Fruit fly (Drosophila melanogaster) whole organism, embryonic: ENCODE results near the gene RabGGTa.

ENCODE experiments used
- ATbp ChIP-seq: fragments of 200-800 bp; sonication (Bioruptor generic); optimal IDR thresholded peaks from 2 replicates; lab custom pipeline; 2017; ENCODE audit warnings: missing biosample characterization, mild to moderate bottlenecking, missing genetic modification characterization, missing genetic modification reagents
- Aef1 ChIP-seq: fragments of 200-800 bp; sonication (Bioruptor generic); IDR thresholded peaks from 3 replicates; pipeline ENCODE4 v1.3.6; 2022; ENCODE audit warnings: missing biosample characterization, missing genetic modification characterization
- CG10543 ChIP-seq: fragments of 200-800 bp; sonication (Bioruptor generic); optimal IDR thresholded peaks from 3 replicates; lab custom pipeline; 2017; ENCODE audit warnings: missing biosample characterization, mild to moderate bottlenecking, missing genetic modification characterization, moderate library complexity
- CG11723 ChIP-seq: fragments of 200-800 bp; sonication (Bioruptor generic); optimal IDR thresholded peaks from 2 replicates; lab custom pipeline; 2017; ENCODE audit warnings: missing biosample characterization, mild to moderate bottlenecking, missing genetic modification characterization
- CG12071 ChIP-seq: fragments of 200-800 bp; sonication (Bioruptor generic); optimal IDR thresholded peaks from 3 replicates; lab custom pipeline; 2018; ENCODE audit warnings: missing biosample characterization, mild to moderate bottlenecking, missing genetic modification characterization
- CG1233 ChIP-seq: fragments of 200-800 bp; sonication (Bioruptor generic); optimal IDR thresholded peaks from 4 replicates; lab custom pipeline; 2018; ENCODE audit warnings: missing biosample characterization, mild to moderate bottlenecking, missing genetic modification characterization
- CG13624 ChIP-seq: fragments of 200-800 bp; sonication (Bioruptor generic); optimal IDR thresholded peaks from 2 replicates; lab custom pipeline; 2016; ENCODE audit warnings: missing biosample characterization, missing genetic modification characterization
- CG15269 ChIP-seq: fragments of 200-800 bp; sonication (Bioruptor generic); optimal IDR thresholded peaks from 2 replicates; lab custom pipeline; 2018; ENCODE audit warnings: missing biosample characterization, mild to moderate bottlenecking, missing genetic modification characterization, moderate library complexity
- CG15696 ChIP-seq: fragments of 200-800 bp; sonication (Bioruptor generic); optimal IDR thresholded peaks from 2 replicates; lab custom pipeline; 2019; ENCODE audit warnings: missing biosample characterization, mild to moderate bottlenecking, missing genetic modification characterization, moderate library complexity
- CG17568 ChIP-seq: fragments of 200-800 bp; sonication (Bioruptor generic); optimal IDR thresholded peaks from 2 replicates; lab custom pipeline; 2018; ENCODE audit warnings: missing biosample characterization, mild to moderate bottlenecking, missing genetic modification characterization, moderate library complexity
- CG2116 ChIP-seq: fragments of 200-800 bp; sonication (Bioruptor generic); optimal IDR thresholded peaks from 3 replicates; lab custom pipeline; 2018; ENCODE audit warnings: missing biosample characterization, mild to moderate bottlenecking, missing genetic modification characterization
- CG2199 ChIP-seq: fragments of 200-800 bp; sonication (Bioruptor generic); IDR thresholded peaks from 3 replicates; pipeline ENCODE4 v1.3.6; 2022; ENCODE audit warnings: missing biosample characterization, missing genetic modification characterization
- CG2678 ChIP-seq: fragments of 200-800 bp; sonication (Bioruptor generic); optimal IDR thresholded peaks from 3 replicates; lab custom pipeline; 2019; ENCODE audit warnings: missing biosample characterization, mild to moderate bottlenecking, missing genetic modification characterization, moderate library complexity
- CG32767 ChIP-seq: fragments of 200-800 bp; sonication (Bioruptor generic); IDR thresholded peaks from 2 replicates; pipeline ENCODE4 v1.3.6; 2022; ENCODE audit warnings: missing biosample characterization, missing genetic modification characterization
- CG34422 ChIP-seq: fragments of 200-800 bp; sonication (Bioruptor generic); IDR thresholded peaks from 3 replicates; pipeline ENCODE4 v1.3.6; 2022; ENCODE audit warnings: missing biosample characterization, missing genetic modification characterization
- CG4360 ChIP-seq: fragments of 200-800 bp; sonication (Bioruptor generic); IDR thresholded peaks from 2 replicates; pipeline ENCODE4 v1.3.6; 2022; ENCODE audit warnings: missing biosample characterization, missing genetic modification characterization
- CG43689 ChIP-seq: fragments of 200-800 bp; sonication (Bioruptor generic); IDR thresholded peaks from 2 replicates; pipeline ENCODE4 v1.3.6; 2022; ENCODE audit warnings: missing biosample characterization, missing genetic modification characterization
- CG5180 ChIP-seq: fragments of 200-800 bp; sonication (Bioruptor generic); optimal IDR thresholded peaks from 3 replicates; lab custom pipeline; 2017; ENCODE audit warnings: missing biosample characterization, missing genetic modification characterization, mild to moderate bottlenecking, moderate library complexity, missing genetic modification reagents
- CG7271 ChIP-seq: fragments of 200-800 bp; sonication (Bioruptor generic); optimal IDR thresholded peaks from 2 replicates; lab custom pipeline; 2018; ENCODE audit warnings: missing biosample characterization, mild to moderate bottlenecking, missing genetic modification characterization, moderate library complexity
- CG8290 ChIP-seq, 3 experiments: fragments of 200-800 bp; sonication (Bioruptor generic); optimal IDR thresholded peaks; 2 replicates each; lab custom pipeline; 2016 to 2019; ENCODE audit warnings: missing biosample characterization in 3 of 3, missing genetic modification characterization in 3 of 3, mild to moderate bottlenecking in 2 of 3, moderate library complexity in 1 of 3
- CG8924 ChIP-seq: fragments of 200-800 bp; optimal IDR thresholded peaks from 3 replicates; lab custom pipeline; 2019; ENCODE audit warnings: missing biosample characterization, mild to moderate bottlenecking, missing genetic modification characterization, moderate library complexity
- CG9797 ChIP-seq: fragments of 200-800 bp; sonication (Bioruptor generic); optimal IDR thresholded peaks from 3 replicates; lab custom pipeline; 2018; ENCODE audit warnings: missing biosample characterization, mild to moderate bottlenecking, missing genetic modification characterization
- CrebB ChIP-seq: fragments of 200-800 bp; sonication (Bioruptor generic); optimal IDR thresholded peaks from 3 replicates; lab custom pipeline; 2018; ENCODE audit warnings: missing biosample characterization, mild to moderate bottlenecking, missing genetic modification characterization
- Fer3 ChIP-seq: fragments of 200-800 bp; sonication (Bioruptor generic); optimal IDR thresholded peaks from 2 replicates; lab custom pipeline; 2018; ENCODE audit warnings: missing biosample characterization, mild to moderate bottlenecking, missing genetic modification characterization, moderate library complexity
- Hr3 ChIP-seq: fragments of 200-800 bp; sonication (Bioruptor generic); optimal IDR thresholded peaks from 3 replicates; lab custom pipeline; 2016; ENCODE audit warnings: missing biosample characterization, missing genetic modification characterization
- Kr ChIP-seq: fragments of 200-800 bp; sonication (Bioruptor generic); optimal IDR thresholded peaks from 2 replicates; lab custom pipeline; 2017; ENCODE audit warnings: missing biosample characterization, mild to moderate bottlenecking, missing genetic modification characterization
- MBD-R2 ChIP-seq: fragments of 200-800 bp; sonication (Bioruptor generic); IDR thresholded peaks from 2 replicates; pipeline ENCODE4 v1.3.6; 2022; ENCODE audit warnings: missing biosample characterization, missing genetic modification characterization
- PHDP ChIP-seq: fragments of 200-800 bp; sonication (Bioruptor generic); optimal IDR thresholded peaks from 3 replicates; lab custom pipeline; 2018; ENCODE audit warnings: missing biosample characterization, mild to moderate bottlenecking, missing genetic modification characterization, moderate library complexity
- Pdp1 ChIP-seq, 2 experiments: fragments of 200-800 bp; sonication (Bioruptor generic); optimal IDR thresholded peaks; 3 replicates each; lab custom pipeline; 2016; ENCODE audit warnings: missing biosample characterization in 2 of 2, missing genetic modification characterization in 2 of 2, mild to moderate bottlenecking in 1 of 2, moderate library complexity in 1 of 2
- Ptx1 ChIP-seq: fragments of 200-800 bp; sonication (Bioruptor generic); IDR thresholded peaks from 2 replicates; pipeline ENCODE4 v1.3.6; 2022; ENCODE audit warnings: missing biosample characterization, missing genetic modification characterization
- ab ChIP-seq: fragments of 200-800 bp; sonication (Bioruptor generic); optimal IDR thresholded peaks from 2 replicates; lab custom pipeline; 2016; ENCODE audit warnings: missing biosample characterization, missing genetic modification characterization
- abd-A ChIP-seq: fragments of 200-800 bp; sonication (Bioruptor generic); optimal IDR thresholded peaks from 3 replicates; lab custom pipeline; 2019; ENCODE audit warnings: missing biosample characterization, mild to moderate bottlenecking, missing genetic modification characterization, moderate library complexity
- ara ChIP-seq: fragments of 200-800 bp; sonication (Bioruptor generic); IDR thresholded peaks from 2 replicates; pipeline ENCODE4 v1.3.6; 2022; ENCODE audit warnings: missing biosample characterization, missing genetic modification characterization
- bsh ChIP-seq, 2 experiments: fragments of 200-800 bp; sonication (Bioruptor generic); optimal IDR thresholded peaks; 2 replicates each; lab custom pipeline; 2017 to 2018; ENCODE audit warnings: mild to moderate bottlenecking in 2 of 2, missing biosample characterization in 2 of 2, missing genetic modification characterization in 2 of 2, moderate library complexity in 1 of 2
- chif ChIP-seq, 2 experiments: fragments of 200-800 bp; sonication (Bioruptor generic); optimal IDR thresholded peaks; 3 replicates each; lab custom pipeline; 2016; ENCODE audit warnings: missing biosample characterization in 2 of 2, missing genetic modification characterization in 2 of 2
- chm ChIP-seq: fragments of 200-800 bp; sonication (Bioruptor generic); IDR thresholded peaks from 2 replicates; pipeline ENCODE4 v1.3.6; 2022; ENCODE audit warnings: missing biosample characterization, missing genetic modification characterization
- disco-r ChIP-seq: fragments of 200-800 bp; sonication (Bioruptor generic); optimal IDR thresholded peaks from 2 replicates; lab custom pipeline; 2016; ENCODE audit warnings: missing biosample characterization, missing genetic modification characterization
- dm ChIP-seq: fragments of 200-800 bp; sonication (Bioruptor generic); optimal IDR thresholded peaks from 3 replicates; lab custom pipeline; 2016; ENCODE audit warnings: missing biosample characterization, missing genetic modification characterization
- eve ChIP-seq, 2 experiments: fragments of >200 bp; optimal IDR thresholded peaks; 2 replicates each; lab custom pipeline; 2017; ENCODE audit warnings: missing biosample characterization in 2 of 2, missing genetic modification characterization in 2 of 2
- fd102C ChIP-seq: fragments of 200-800 bp; sonication (Bioruptor generic); optimal IDR thresholded peaks from 2 replicates; lab custom pipeline; 2018; ENCODE audit warnings: missing biosample characterization, mild to moderate bottlenecking, missing genetic modification characterization, moderate library complexity
- gcm ChIP-seq: fragments of 200-800 bp; sonication (Bioruptor generic); optimal IDR thresholded peaks from 2 replicates; lab custom pipeline; 2019; ENCODE audit warnings: missing biosample characterization, mild to moderate bottlenecking, missing genetic modification characterization, moderate library complexity
- gro ChIP-seq: fragments of 200-800 bp; sonication (Bioruptor generic); optimal IDR thresholded peaks from 2 replicates; lab custom pipeline; 2016; ENCODE audit warnings: missing biosample characterization, missing genetic modification characterization
- kni ChIP-seq: fragments of 200-800 bp; sonication (Bioruptor generic); optimal IDR thresholded peaks from 3 replicates; lab custom pipeline; 2017; ENCODE audit warnings: mild to moderate bottlenecking, missing biosample characterization, missing genetic modification reagents, missing genetic modification characterization
- lola ChIP-seq, 3 experiments: fragments of >200 bp in 2 of 3; fragments of 200-800 bp in 1 of 3; sonication (Bioruptor generic) in 1 of 3; optimal IDR thresholded peaks; 2 replicates each; lab custom pipeline; 2017 to 2019; ENCODE audit warnings: missing biosample characterization in 3 of 3, missing genetic modification characterization in 3 of 3, mild to moderate bottlenecking in 1 of 3, moderate library complexity in 1 of 3
- onecut ChIP-seq: fragments of 200-800 bp; sonication (Bioruptor generic); IDR thresholded peaks from 2 replicates; pipeline ENCODE4 v1.3.6; 2022; ENCODE audit warnings: missing biosample characterization, missing genetic modification characterization
- tgo ChIP-seq: fragments of 200-800 bp; sonication (Bioruptor generic); IDR thresholded peaks from 3 replicates; pipeline ENCODE4 v1.3.6; 2022; ENCODE audit warnings: missing biosample characterization, missing genetic modification characterization
- tin ChIP-seq: fragments of 200-800 bp; sonication (Bioruptor generic); optimal IDR thresholded peaks from 3 replicates; lab custom pipeline; 2016; ENCODE audit warnings: missing biosample characterization, missing genetic modification characterization
- unc-4 ChIP-seq: fragments of 200-800 bp; sonication (Bioruptor generic); IDR thresholded peaks from 2 replicates; pipeline ENCODE4 v1.3.6; 2022; ENCODE audit warnings: missing biosample characterization, missing genetic modification characterization; ENCODE audit not compliant: partially characterized antibody
- vvl ChIP-seq: fragments of 200-800 bp; sonication (Bioruptor generic); IDR thresholded peaks from 2 replicates; pipeline ENCODE4 v1.3.6; 2022; ENCODE audit warnings: missing biosample characterization, missing genetic modification characterization
- zfh1 ChIP-seq: fragments of 200-800 bp; sonication (Bioruptor generic); IDR thresholded peaks from 3 replicates; pipeline ENCODE4 v1.3.6; 2022; ENCODE audit warnings: missing biosample characterization, missing genetic modification characterization

The RabGGTa gene

dm6 chr3R:5106917-5107316, 21.0 kb upstream of the RabGGTa start (continued):
- TF ChIP-seq CG15269 (tag; lab: Kevin White, UChicago) = no peak
- peak; percentile 34 for TF ChIP-seq CG7271 (tag; lab: Kevin White, UChicago)
- no peak for TF ChIP-seq CG5180 (GFP tag; lab: Kevin White, UChicago)
- no peak for TF ChIP-seq CG1233
- TF ChIP-seq CG4360 (GFP tag; lab: Robert Waterston, UW) = peak; percentile 48; the same call in 1 of the 2 replicates
- TF ChIP-seq CrebB (tag; lab: Kevin White, UChicago) = peak; percentile 11
- no peak for TF ChIP-seq CG32767 (GFP tag; lab: Robert Waterston, UW)
- no peak for TF ChIP-seq onecut (GFP tag; lab: Robert Waterston, UW)
- no peak for TF ChIP-seq CG34422
- peak in 1 of 3 experiments; percentile 3 for TF ChIP-seq lola (GFP tag; optimal IDR thresholded peaks at IDR 0.05; lab: Kevin White, UChicago)
- peak; percentile 41; the same call in 1 of the 3 replicates for TF ChIP-seq CG2199 (GFP tag; lab: Robert Waterston, UW)
- peak; percentile 33 for TF ChIP-seq CG2678 (tag; lab: Kevin White, UChicago)
- no peak for TF ChIP-seq Ptx1 (GFP tag; lab: Robert Waterston, UW)
- TF ChIP-seq MBD-R2 = no peak
- peak in 1 of 2 experiments; percentile 2 for TF ChIP-seq Pdp1 (GFP tag; optimal IDR thresholded peaks at IDR 0.05; lab: Kevin White, UChicago)
- TF ChIP-seq CG8924 (tag; lab: Kevin White, UChicago) = no peak
- peak; percentile 21 for TF ChIP-seq PHDP
- no peak for TF ChIP-seq CG9797 (GFP tag; lab: Kevin White, UChicago)
- TF ChIP-seq bsh (GFP tag; optimal IDR thresholded peaks at IDR 0.05; lab: Kevin White, UChicago) = peak in 1 of 2 experiments; percentile 27
- no peak for TF ChIP-seq unc-4 (GFP tag; lab: Robert Waterston, UW)
- 0 out of 2 replicates have a peak, but pooled peaks have one; percentile 35 for TF ChIP-seq chm (GFP tag; lab: Robert Waterston, UW)
- no peak for TF ChIP-seq Hr3 (GFP tag; lab: Kevin White, UChicago)
- no peak for TF ChIP-seq Fer3 (tag; lab: Kevin White, UChicago)
- no peak for TF ChIP-seq CG13624 (GFP tag; lab: Kevin White, UChicago)
- TF ChIP-seq eve (GFP tag; optimal IDR thresholded peaks at IDR 0.05; lab: Kevin White, UChicago) = no peak
- TF ChIP-seq CG10543 (GFP tag; lab: Kevin White, UChicago) = peak; percentile 11
- no peak for TF ChIP-seq dm (GFP tag; lab: Kevin White, UChicago)
- TF ChIP-seq chif (GFP tag; optimal IDR thresholded peaks at IDR 0.05; lab: Kevin White, UChicago) = no peak
- TF ChIP-seq CG2116 (GFP tag; lab: Kevin White, UChicago) = no peak
- TF ChIP-seq CG11723 (GFP tag; lab: Kevin White, UChicago) = peak; percentile 10
- peak; percentile 51 for TF ChIP-seq Kr (GFP tag; lab: Kevin White, UChicago)
- TF ChIP-seq ab (GFP tag; lab: Kevin White, UChicago) = no peak
- TF ChIP-seq Aef1 (GFP tag; lab: Robert Waterston, UW) = no peak
- TF ChIP-seq CG17568 (GFP tag; lab: Kevin White, UChicago) = peak; percentile 60
- TF ChIP-seq zfh1 (GFP tag; lab: Robert Waterston, UW) = peak; percentile 36; the same call in 1 of the 3 replicates
- peak; percentile 13 for TF ChIP-seq fd102C (GFP tag; lab: Kevin White, UChicago)
- no peak for TF ChIP-seq abd-A
- TF ChIP-seq ATbp (GFP tag; lab: Kevin White, UChicago) = peak; percentile 4
- TF ChIP-seq tin (GFP tag; lab: Kevin White, UChicago) = no peak
- TF ChIP-seq CG43689 (GFP tag; lab: Robert Waterston, UW) = no peak
- no peak for TF ChIP-seq gro (GFP tag; lab: Kevin White, UChicago)
- peak; percentile 49; the same call in 1 of the 2 replicates for TF ChIP-seq ara (GFP tag; lab: Robert Waterston, UW)
- no peak for TF ChIP-seq disco-r
- TF ChIP-seq CG15696 (tag; lab: Kevin White, UChicago) = peak; percentile 29
- no peak for TF ChIP-seq gcm
- TF ChIP-seq kni = no peak
- peak; percentile 35 for TF ChIP-seq CG12071 (GFP tag; lab: Kevin White, UChicago)
- no peak for TF ChIP-seq vvl (GFP tag; lab: Robert Waterston, UW)
- no peak for TF ChIP-seq tgo (GFP tag; lab: Robert Waterston, UW)
- TF ChIP-seq CG8290 (GFP tag; optimal IDR thresholded peaks at IDR 0.05; lab: Kevin White, UChicago) = no peak
- TF ChIP-seq CG8290 (tag; optimal IDR thresholded peaks at IDR 0.05; lab: Kevin White, UChicago) = peak in 1 of 2 experiments; percentile 69
